Worm (Caenorhabditis elegans) whole organism, mixed stage, embryonic: ENCODE data around the gene C14H10.3.

Source experiments
- ceh-83 ChIP-seq: fragments of 200-800 bp; sonication (Bioruptor generic); optimal IDR thresholded peaks from 2 replicates; lab custom pipeline; 2018; ENCODE audit warnings: mild to moderate bottlenecking, missing genetic modification characterization, missing compliant biosample characterization
- elt-1 ChIP-seq: sonication (generic microtip); optimal IDR thresholded peaks from 2 replicates; lab custom pipeline; 2017; ENCODE audit warnings: missing genetic modification characterization, mild to moderate bottlenecking, missing compliant biosample characterization, antibody characterized with exemption, moderate library complexity, borderline replicate concordance; ENCODE audit not compliant: insufficient read depth
- nhr-12 ChIP-seq: fragments of 150-350 bp; optimal IDR thresholded peaks from 2 replicates; lab custom pipeline; 2014; ENCODE audit warnings: missing biosample characterization, missing genetic modification characterization
- nhr-2 ChIP-seq: fragments of 150-350 bp; optimal IDR thresholded peaks from 2 replicates; lab custom pipeline; 2014; ENCODE audit warnings: missing biosample characterization, missing genetic modification characterization
- snpc-4 ChIP-seq: fragments of 150-350 bp; optimal IDR thresholded peaks from 2 replicates; lab custom pipeline; 2014; ENCODE audit warnings: missing biosample characterization, missing genetic modification characterization
- unc-39 ChIP-seq: fragments of 150-350 bp; optimal IDR thresholded peaks from 2 replicates; lab custom pipeline; 2014; ENCODE audit warnings: missing biosample characterization, missing genetic modification characterization
- ztf-11 ChIP-seq: fragments of 150-350 bp; optimal IDR thresholded peaks from 2 replicates; lab custom pipeline; 2014; ENCODE audit warnings: missing biosample characterization, missing genetic modification characterization

DNA sequence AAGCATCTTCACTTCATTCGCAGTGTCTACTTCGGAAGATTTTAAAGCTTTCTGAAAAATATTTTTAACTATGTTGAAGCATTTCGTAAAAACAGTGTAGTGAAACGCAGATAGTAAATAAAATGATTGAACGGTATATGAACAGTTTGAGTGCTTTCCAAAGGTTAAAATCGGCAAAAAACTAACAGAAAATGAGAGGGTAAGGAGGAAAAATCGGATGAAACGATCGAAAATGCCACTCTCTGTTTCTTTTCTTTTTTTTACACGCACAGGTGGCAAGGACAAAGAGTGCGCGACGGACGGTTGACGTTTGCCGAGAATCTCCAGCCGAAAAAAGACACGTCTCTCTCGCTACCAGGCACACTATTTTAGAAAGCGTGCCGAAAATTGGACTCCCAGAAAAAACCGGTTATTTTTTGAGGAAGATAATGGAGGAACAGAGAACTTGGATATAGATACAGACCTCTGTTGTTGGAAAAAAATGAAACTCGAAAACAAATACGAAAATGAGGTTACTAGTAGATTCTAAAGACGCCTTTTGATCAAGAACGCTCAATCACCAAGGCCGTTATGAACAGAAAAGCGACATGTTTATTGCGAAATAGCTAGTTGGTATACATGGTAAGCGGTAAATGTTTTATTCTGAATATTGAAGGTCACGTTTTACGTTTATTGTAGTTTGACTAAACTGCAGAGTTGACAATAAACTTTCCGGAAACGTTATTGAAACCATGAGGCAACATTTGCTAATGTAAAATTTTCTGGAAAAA is 33.4 kb downstream of the C14H10.3 start, which contains the start of gene myrf-2:
- TF ChIP-seq ceh-83 (GFP tag; lab: Kevin White, UChicago) (no peak), unc-39 (no peak), nhr-2 (tag; lab: Kevin White, UChicago) (no peak), snpc-4 (no peak), nhr-12 (tag; lab: Kevin White, UChicago) (no peak), ztf-11 (tag; lab: Kevin White, UChicago) (no peak), elt-1 (tag; lab: Kevin White, UChicago) (no peak)
